Fruit fly (Drosophila melanogaster): Measurements from ENCODE around the gene Lectin-galC1.

Gene Lectin-galC1

DNA sequence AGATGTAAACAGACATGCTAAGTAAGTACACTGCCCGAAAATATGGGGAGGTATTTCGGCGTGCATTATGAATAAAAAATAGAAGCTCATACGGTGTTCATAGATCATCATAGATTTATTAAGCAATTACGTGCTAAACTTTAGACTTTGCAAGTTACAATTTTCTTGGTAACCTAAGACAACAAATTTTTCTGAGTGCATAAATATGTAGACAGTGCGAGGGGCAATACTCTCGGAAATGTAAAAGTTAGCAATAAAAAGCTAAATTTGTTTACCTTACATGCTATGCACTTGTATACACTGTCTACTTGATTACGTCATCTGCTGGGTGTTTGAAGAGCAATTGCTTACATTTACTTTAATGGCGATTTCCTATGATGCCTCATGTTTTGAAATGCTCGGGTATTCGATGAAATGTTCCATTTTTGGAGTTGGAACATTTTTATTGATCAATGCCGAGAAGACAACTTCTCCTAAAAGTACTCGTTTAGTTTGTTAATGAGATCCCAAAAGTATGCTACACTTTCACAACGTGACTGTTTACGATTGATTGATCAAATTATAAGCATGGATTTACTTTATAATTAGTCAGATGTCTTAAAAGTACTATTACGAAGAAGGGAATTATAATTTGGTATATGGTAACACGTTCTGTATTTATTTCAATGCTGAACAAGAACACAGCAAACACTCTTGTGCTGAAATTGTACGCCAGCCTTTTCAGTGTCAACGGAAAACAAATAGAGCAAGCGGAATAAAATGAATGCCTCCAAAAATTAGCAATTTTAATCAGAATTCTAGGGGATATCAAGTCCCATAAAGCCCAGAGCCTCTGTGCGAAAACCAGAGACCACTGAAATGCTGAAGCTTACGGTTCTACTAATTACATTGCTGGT, at the start of gene Lectin-galC1 (continued):
- TF ChIP-seq CrebB (tag; optimal IDR thresholded peaks at IDR 0.05) (peak; percentile 58), CG11398 (GFP tag; optimal IDR thresholded peaks at IDR 0.05) (peak; percentile 83)

DNA sequence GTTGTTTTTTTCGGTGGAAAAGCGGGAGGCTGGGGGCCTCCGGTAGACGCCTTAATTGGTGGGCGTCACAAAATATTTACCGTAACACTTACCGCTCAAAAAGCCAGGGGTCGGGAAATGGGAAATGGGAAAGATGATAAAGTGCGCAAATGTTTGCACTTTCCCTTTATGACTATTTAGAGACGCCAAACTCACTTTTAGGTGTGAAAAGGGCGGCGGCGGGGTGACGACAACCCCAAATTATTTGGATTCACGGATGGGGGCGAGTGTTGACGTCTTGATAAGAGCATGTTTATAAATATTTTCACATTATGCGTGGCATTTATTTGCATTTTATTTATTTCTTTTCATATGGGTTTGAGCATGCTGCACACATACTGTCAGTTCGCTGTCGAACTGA, 47.2 kb upstream of the Lectin-galC1 start, which contains the start of gene CG17349:
CG17349 (plus strand) TSS at position 400 of the 400 bp plus-strand sequence.
- TF ChIP-seq CG10462 (GFP tag; optimal IDR thresholded peaks at IDR 0.05) (no peak), Ravus (GFP tag; IDR thresholded peaks at IDR 0.05) (no peak), CG14014 (GFP tag; IDR thresholded peaks at IDR 0.05) (no peak), CG12769 (tag; optimal IDR thresholded peaks at IDR 0.05) (no peak), CG17568 (GFP tag; optimal IDR thresholded peaks at IDR 0.05) (peak; percentile 3), cg (GFP tag; optimal IDR thresholded peaks at IDR 0.05) (no peak), bsh (GFP tag; optimal IDR thresholded peaks at IDR 0.05) (peak in 1 of 2 experiments; percentile 71), D (optimal IDR thresholded peaks at IDR 0.05) (no peak), D (GFP tag; optimal IDR thresholded peaks at IDR 0.05) (peak; percentile 15), wek (GFP tag; optimal IDR thresholded peaks at IDR 0.05) (no peak), lov (optimal IDR thresholded peaks at IDR 0.05) (no peak), lov (GFP tag; IDR thresholded peaks at IDR 0.05) (0 out of 3 replicates have a peak, but pooled peaks have one; percentile 27), CG2202 (tag; optimal IDR thresholded peaks at IDR 0.05) (peak; percentile 62), CG17359 (tag; optimal IDR thresholded peaks at IDR 0.05) (peak; percentile 35), CG18262 (tag; optimal IDR thresholded peaks at IDR 0.05) (peak; percentile 27), CG9727 (GFP tag; optimal IDR thresholded peaks at IDR 0.05) (peak; percentile 3), CG15514 (GFP tag; optimal IDR thresholded peaks at IDR 0.05) (no peak), bbx (GFP tag; IDR thresholded peaks at IDR 0.05; ENCODE audit: partially characterized antibody) (no peak), dm (GFP tag; optimal IDR thresholded peaks at IDR 0.05) (no peak), CG15696 (tag; optimal IDR thresholded peaks at IDR 0.05) (peak; percentile 26), repo (GFP tag; optimal IDR thresholded peaks at IDR 0.05) (no peak), Usf (GFP tag; optimal IDR thresholded peaks at IDR 0.05) (no peak), Camta (GFP tag; optimal IDR thresholded peaks at IDR 0.05) (no peak), CG5245 (GFP tag; optimal IDR thresholded peaks at IDR 0.05) (no peak), ewg (GFP tag; optimal IDR thresholded peaks at IDR 0.05) (peak; percentile 14), Neu2 (GFP tag; optimal IDR thresholded peaks at IDR 0.05; ENCODE audit: borderline replicate concordance) (no peak), Oaz (GFP tag; IDR thresholded peaks at IDR 0.05) (no peak), NC2α (GFP tag; optimal IDR thresholded peaks at IDR 0.05) (no peak), Blimp-1 (GFP tag; optimal IDR thresholded peaks at IDR 0.05) (peak; percentile 66), CG3847 (GFP tag; IDR thresholded peaks at IDR 0.05) (no peak), CG34376 (GFP tag; optimal IDR thresholded peaks at IDR 0.05) (no peak), abd-A (tag; optimal IDR thresholded peaks at IDR 0.05) (peak; percentile 53), CG33557 (GFP tag; optimal IDR thresholded peaks at IDR 0.05) (peak; percentile 51), Stat92E (GFP tag; optimal IDR thresholded peaks at IDR 0.05) (no peak), CG11504 (tag; optimal IDR thresholded peaks at IDR 0.05) (peak; percentile 14), tio (GFP tag; optimal IDR thresholded peaks at IDR 0.05) (no peak), ci (GFP tag; IDR thresholded peaks at IDR 0.05) (0 out of 3 replicates have a peak, but pooled peaks have one; percentile 35), chif (GFP tag; optimal IDR thresholded peaks at IDR 0.05) (no peak), ranshi (GFP tag; IDR thresholded peaks at IDR 0.05) (no peak), Xrp1 (GFP tag; IDR thresholded peaks at IDR 0.05) (peak; percentile 55), CG1529 (GFP tag; optimal IDR thresholded peaks at IDR 0.05) (peak; percentile 54), Asciz (GFP tag; optimal IDR thresholded peaks at IDR 0.05) (peak; percentile 55), Sox100B (GFP tag; optimal IDR thresholded peaks at IDR 0.05) (peak; percentile 21), HLH54F (GFP tag; optimal IDR thresholded peaks at IDR 0.05) (no peak), Med (GFP tag) (peak; percentile 49)

Data from whole organism, embryonic.